Worm (Caenorhabditis elegans) whole organism, late embryonic: ENCODE measurements around the gene srsx-8.

Experiments used
- T23F11.4 ChIP-seq: fragments of 200-800 bp; sonication (Bioruptor generic); optimal IDR thresholded peaks from 2 replicates; lab custom pipeline; 2018; ENCODE audit warnings: mild to moderate bottlenecking, missing genetic modification characterization, missing compliant biosample characterization
- ceh-19 ChIP-seq: fragments of 200-800 bp; sonication (Bioruptor generic); optimal IDR thresholded peaks from 2 replicates; lab custom pipeline; 2018; ENCODE audit warnings: mild to moderate bottlenecking, missing genetic modification characterization, missing compliant biosample characterization
- ceh-30 ChIP-seq: fragments of 150-350 bp; optimal IDR thresholded peaks from 2 replicates; lab custom pipeline; 2014; ENCODE audit warnings: missing biosample characterization, missing genetic modification characterization
- ceh-48 ChIP-seq: sonication (generic microtip); optimal IDR thresholded peaks from 2 replicates; lab custom pipeline; 2016; ENCODE audit warnings: missing genetic modification characterization, inconsistent platforms, missing compliant biosample characterization
- hlh-8 ChIP-seq: sonication (generic microtip); optimal IDR thresholded peaks from 2 replicates; lab custom pipeline; 2016; ENCODE audit warnings: missing genotype, missing genetic modification characterization, missing compliant biosample characterization
- nhr-11 ChIP-seq: fragments of 150-350 bp; optimal IDR thresholded peaks from 2 replicates; lab custom pipeline; 2014; ENCODE audit warnings: missing biosample characterization, missing genetic modification characterization
- npax-4 ChIP-seq: sonication (generic microtip); optimal IDR thresholded peaks from 2 replicates; lab custom pipeline; 2016; ENCODE audit warnings: missing genetic modification characterization, missing compliant biosample characterization
- pag-3 ChIP-seq: sonication (generic microtip); optimal IDR thresholded peaks from 2 replicates; lab custom pipeline; 2016; ENCODE audit warnings: missing compliant biosample characterization, missing genetic modification characterization, borderline replicate concordance
- pros-1 ChIP-seq: fragments of 150-350 bp; optimal IDR thresholded peaks from 2 replicates; lab custom pipeline; 2014; ENCODE audit warnings: missing biosample characterization, missing genetic modification reagents, missing genetic modification characterization
- unc-42 ChIP-seq: sonication (generic microtip); optimal IDR thresholded peaks from 2 replicates; lab custom pipeline; 2016; ENCODE audit warnings: missing genotype, missing genetic modification characterization, missing compliant biosample characterization
- unc-55 ChIP-seq: sonication (generic microtip); optimal IDR thresholded peaks from 2 replicates; lab custom pipeline; 2017; ENCODE audit warnings: missing biosample characterization, missing genetic modification reagents, missing genetic modification characterization
- unc-86 ChIP-seq: sonication (generic microtip); optimal IDR thresholded peaks from 2 replicates; lab custom pipeline; 2016; ENCODE audit warnings: missing genetic modification characterization, missing compliant biosample characterization

ce11 chrV:1600561-1601088 is 47.7 kb upstream of the srsx-8 start, which contains the start of gene F16B4.2:
- TF ChIP-seq pag-3 (tag; lab: Kevin White, UChicago) (no peak), unc-86 (tag; lab: Kevin White, UChicago) (no peak), nhr-11 (tag; lab: Kevin White, UChicago) (no peak), T23F11.4 (GFP tag; lab: Kevin White, UChicago) (no peak), ceh-30 (tag; lab: Kevin White, UChicago) (no peak), ceh-19 (GFP tag; lab: Kevin White, UChicago) (no peak), unc-42 (tag; lab: Kevin White, UChicago) (no peak), ceh-48 (tag; lab: Kevin White, UChicago) (no peak), npax-4 (tag; lab: Kevin White, UChicago) (no peak), pros-1 (tag; lab: Kevin White, UChicago) (no peak), hlh-8 (no peak), unc-55 (GFP tag; lab: Kevin White, UChicago) (no peak)
